Worm (Caenorhabditis elegans) whole organism, late embryonic: ENCODE measurements around the gene R05G6.5.
A peak's percentile ranks its signal among the peaks of the same experiment; 100 is the strongest.

Experiments used
- F13H6.1 ChIP-seq: sonication (generic microtip); optimal IDR thresholded peaks from 2 replicates; lab custom pipeline; 2016; ENCODE audit warnings: missing genetic modification characterization, missing compliant biosample characterization
- K02D7.2 ChIP-seq: sonication (generic microtip); optimal IDR thresholded peaks from 2 replicates; lab custom pipeline; 2017; ENCODE audit warnings: mild to moderate bottlenecking, missing genetic modification characterization, missing compliant biosample characterization
- K09A11.1 ChIP-seq: sonication (generic microtip); optimal IDR thresholded peaks from 2 replicates; lab custom pipeline; 2017; ENCODE audit warnings: antibody characterized with exemption, mild to moderate bottlenecking, missing genetic modification characterization, missing compliant biosample characterization; ENCODE audit not compliant: insufficient read depth
- Y22D7AL.16 ChIP-seq: sonication (generic microtip); optimal IDR thresholded peaks from 2 replicates; lab custom pipeline; 2016; ENCODE audit warnings: missing genetic modification characterization, missing compliant biosample characterization
- ahr-1 ChIP-seq: sonication (generic microtip); optimal IDR thresholded peaks from 2 replicates; lab custom pipeline; 2016; ENCODE audit warnings: missing genetic modification characterization, missing compliant biosample characterization
- ceh-19 ChIP-seq: fragments of 200-800 bp; sonication (Bioruptor generic); optimal IDR thresholded peaks from 2 replicates; lab custom pipeline; 2018; ENCODE audit warnings: mild to moderate bottlenecking, missing genetic modification characterization, missing compliant biosample characterization
- ceh-2 ChIP-seq: sonication (generic microtip); optimal IDR thresholded peaks from 2 replicates; lab custom pipeline; 2016; ENCODE audit warnings: missing genotype, missing genetic modification characterization, missing compliant biosample characterization
- ceh-22 ChIP-seq: sonication (generic microtip); optimal IDR thresholded peaks from 2 replicates; lab custom pipeline; 2017; ENCODE audit warnings: missing biosample characterization, missing genetic modification characterization
- ceh-24 ChIP-seq: sonication (generic microtip); optimal IDR thresholded peaks from 2 replicates; lab custom pipeline; 2016; ENCODE audit warnings: mild to moderate bottlenecking, missing genetic modification characterization, missing compliant biosample characterization
- ceh-31 ChIP-seq: sonication (generic microtip); optimal IDR thresholded peaks from 2 replicates; lab custom pipeline; 2016; ENCODE audit warnings: missing genetic modification characterization, missing compliant biosample characterization
- elt-2 ChIP-seq: sonication (generic microtip); optimal IDR thresholded peaks from 2 replicates; lab custom pipeline; 2016; ENCODE audit warnings: missing genetic modification reagents, missing genetic modification characterization, missing compliant biosample characterization
- elt-4 ChIP-seq: sonication (generic microtip); optimal IDR thresholded peaks from 2 replicates; lab custom pipeline; 2016; ENCODE audit warnings: missing genetic modification characterization, missing compliant biosample characterization
- ets-4 ChIP-seq: sonication (generic microtip); optimal IDR thresholded peaks from 2 replicates; lab custom pipeline; 2016; ENCODE audit warnings: missing genetic modification characterization, missing compliant biosample characterization
- fkh-10 ChIP-seq: fragments of 150-350 bp; optimal IDR thresholded peaks from 2 replicates; lab custom pipeline; 2014; ENCODE audit warnings: missing biosample characterization, missing genetic modification reagents, missing genetic modification characterization
- fkh-6 ChIP-seq: sonication (generic microtip); optimal IDR thresholded peaks from 2 replicates; lab custom pipeline; 2016; ENCODE audit warnings: missing genetic modification characterization, missing compliant biosample characterization
- hlh-13 ChIP-seq: fragments of 200-800 bp; sonication (Bioruptor generic); optimal IDR thresholded peaks from 2 replicates; lab custom pipeline; 2018; ENCODE audit warnings: mild to moderate bottlenecking, missing genetic modification characterization, missing compliant biosample characterization
- hlh-30 ChIP-seq: sonication (generic microtip); optimal IDR thresholded peaks from 2 replicates; lab custom pipeline; 2017; ENCODE audit warnings: antibody characterized with exemption, missing genetic modification characterization, missing compliant biosample characterization; ENCODE audit not compliant: insufficient read depth
- lim-6 ChIP-seq: sonication (generic microtip); optimal IDR thresholded peaks from 2 replicates; lab custom pipeline; 2016; ENCODE audit warnings: missing genetic modification characterization, missing compliant biosample characterization
- nhr-11 ChIP-seq: fragments of 150-350 bp; optimal IDR thresholded peaks from 2 replicates; lab custom pipeline; 2014; ENCODE audit warnings: missing biosample characterization, missing genetic modification characterization
- pag-3 ChIP-seq: sonication (generic microtip); optimal IDR thresholded peaks from 2 replicates; lab custom pipeline; 2016; ENCODE audit warnings: missing compliant biosample characterization, missing genetic modification characterization, borderline replicate concordance
- pat-9 ChIP-seq: fragments of 200-800 bp; sonication (Bioruptor generic); optimal IDR thresholded peaks from 2 replicates; lab custom pipeline; 2018; ENCODE audit warnings: mild to moderate bottlenecking, missing genetic modification characterization, moderate library complexity, missing compliant biosample characterization
- pha-4 ChIP-seq: fragments of 150-350 bp; optimal IDR thresholded peaks from 2 replicates; lab custom pipeline; 2018; ENCODE audit warnings: missing biosample characterization, missing genetic modification reagents, missing genetic modification characterization
- ref-2 ChIP-seq: sonication (generic microtip); optimal IDR thresholded peaks from 2 replicates; lab custom pipeline; 2016; ENCODE audit warnings: missing genetic modification characterization, missing compliant biosample characterization
- sdc-2 ChIP-seq: sonication (generic microtip); optimal IDR thresholded peaks from 2 replicates; lab custom pipeline; 2016; ENCODE audit warnings: missing genotype, missing genetic modification characterization, missing compliant biosample characterization
- sox-2 ChIP-seq: fragments of 200-800 bp; sonication (Bioruptor generic); IDR thresholded peaks from 2 replicates; pipeline ENCODE4 v1.3.6; 2022; ENCODE audit warnings: missing genetic modification reagents, missing genetic modification characterization, missing compliant biosample characterization
- sox-4 ChIP-seq: sonication (generic microtip); optimal IDR thresholded peaks from 2 replicates; lab custom pipeline; 2017; ENCODE audit warnings: mild to moderate bottlenecking, missing genetic modification characterization, inconsistent platforms, missing compliant biosample characterization
- syd-9 ChIP-seq: sonication (generic microtip); optimal IDR thresholded peaks from 2 replicates; lab custom pipeline; 2016; ENCODE audit warnings: mild to moderate bottlenecking, missing genetic modification characterization, moderate library complexity, missing compliant biosample characterization
- tbx-2 ChIP-seq: sonication (generic microtip); optimal IDR thresholded peaks from 2 replicates; lab custom pipeline; 2016; ENCODE audit warnings: missing genetic modification characterization, missing compliant biosample characterization
- unc-3 ChIP-seq, 2 experiments: fragments of 200-800 bp in 1 of 2; sonication (Bioruptor generic) in 1 of 2; sonication (generic microtip) in 1 of 2; conservative IDR thresholded peaks in 1 of 2; optimal IDR thresholded peaks in 1 of 2; 2 replicates each; pipeline versions ENCODE4 v1.3.6 to Lab custom; 2016 to 2022; ENCODE audit warnings: missing compliant biosample characterization in 2 of 2, missing genetic modification characterization in 2 of 2, missing genetic modification reagents in 1 of 2
- unc-42 ChIP-seq: sonication (generic microtip); optimal IDR thresholded peaks from 2 replicates; lab custom pipeline; 2016; ENCODE audit warnings: missing genotype, missing genetic modification characterization, missing compliant biosample characterization
- unc-55 ChIP-seq: sonication (generic microtip); optimal IDR thresholded peaks from 2 replicates; lab custom pipeline; 2017; ENCODE audit warnings: missing biosample characterization, missing genetic modification reagents, missing genetic modification characterization
- unc-86 ChIP-seq: sonication (generic microtip); optimal IDR thresholded peaks from 2 replicates; lab custom pipeline; 2016; ENCODE audit warnings: missing genetic modification characterization, missing compliant biosample characterization

The R05G6.5 gene

ce11 chrIV:7520841-7521240 is 12.7 kb downstream of the R05G6.5 start:
- TF ChIP-seq unc-86 (tag; lab: Kevin White, UChicago) (no peak), ceh-31 (no peak), F13H6.1 (no peak), sox-4 (no peak), syd-9 (no peak), hlh-30 (tag; lab: Kevin White, UChicago) (no peak), Y22D7AL.16 (tag; lab: Kevin White, UChicago) (no peak), fkh-6 (tag; lab: Kevin White, UChicago) (no peak), K09A11.1 (no peak)
- TF ChIP-seq, all 69 proteins: peak for 0

DNA sequence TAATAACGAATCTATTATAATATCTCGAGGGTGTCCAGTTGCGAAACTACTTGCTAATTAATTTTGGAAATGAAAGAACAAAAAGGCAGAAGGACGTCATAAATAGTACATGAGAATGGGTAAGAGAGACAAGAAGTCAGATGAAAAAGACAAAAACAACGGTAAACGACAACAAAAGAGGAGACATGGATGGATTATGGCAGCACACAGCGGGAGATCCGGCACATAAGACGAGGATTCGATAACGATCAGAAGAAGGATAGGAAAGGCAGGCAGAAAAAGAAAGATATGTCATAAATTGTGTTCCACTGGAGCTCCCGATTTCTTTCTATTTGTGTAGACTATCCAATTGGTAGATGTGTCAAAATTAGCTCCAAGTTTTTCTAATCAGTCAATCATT is 13.4 kb downstream of the R05G6.5 start:
- TF ChIP-seq ref-2 (tag; lab: Kevin White, UChicago): peak; percentile 58
- no peak for TF ChIP-seq hlh-13 (GFP tag; lab: Kevin White, UChicago)

DNA sequence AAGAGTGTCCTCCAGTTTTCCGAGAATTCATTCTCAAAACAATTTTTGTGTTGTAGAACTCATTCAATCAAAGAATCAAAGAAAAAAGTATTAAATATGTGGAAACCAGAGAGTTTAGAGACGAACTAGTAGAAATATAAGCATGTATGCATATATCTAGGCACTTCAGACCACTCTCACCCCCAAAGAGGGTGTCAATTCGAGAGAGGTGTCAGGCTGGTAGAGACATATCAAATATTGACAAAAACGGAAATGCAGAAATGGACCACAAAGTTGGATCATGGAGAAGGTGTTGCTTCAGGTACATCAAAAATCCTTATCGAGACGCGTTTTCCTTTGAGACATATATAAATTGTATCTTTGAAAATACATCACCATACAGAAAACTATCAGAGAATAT is 15.6 kb downstream of the R05G6.5 start:
- no peak for TF ChIP-seq tbx-2 (tag; lab: Kevin White, UChicago)
- no peak for TF ChIP-seq ahr-1 (tag; lab: Kevin White, UChicago)
- no peak for TF ChIP-seq ets-4 (tag; lab: Kevin White, UChicago)
- TF ChIP-seq sdc-2: no peak
- no peak for TF ChIP-seq ceh-24 (tag; lab: Kevin White, UChicago)
- TF ChIP-seq, all 69 proteins: peak for 0

ce11 chrIV:7530226-7531070 is 22.3 kb downstream of the R05G6.5 start:
- no peak for TF ChIP-seq sox-2
- no peak for TF ChIP-seq ceh-22 (tag; lab: Kevin White, UChicago)
- TF ChIP-seq tbx-2 (tag; lab: Kevin White, UChicago): no peak
- no peak for TF ChIP-seq sox-4
- TF ChIP-seq K02D7.2 (tag; lab: Kevin White, UChicago): no peak
- TF ChIP-seq unc-3 (GFP tag; conservative IDR thresholded peaks at IDR 0.05; lab: Robert Waterston, UW): no peak
- no peak for TF ChIP-seq unc-3 (tag; optimal IDR thresholded peaks at IDR 0.05; lab: Kevin White, UChicago)
- TF ChIP-seq nhr-11 (tag; lab: Kevin White, UChicago): no peak
- TF ChIP-seq, all 69 proteins: peak for 0

DNA sequence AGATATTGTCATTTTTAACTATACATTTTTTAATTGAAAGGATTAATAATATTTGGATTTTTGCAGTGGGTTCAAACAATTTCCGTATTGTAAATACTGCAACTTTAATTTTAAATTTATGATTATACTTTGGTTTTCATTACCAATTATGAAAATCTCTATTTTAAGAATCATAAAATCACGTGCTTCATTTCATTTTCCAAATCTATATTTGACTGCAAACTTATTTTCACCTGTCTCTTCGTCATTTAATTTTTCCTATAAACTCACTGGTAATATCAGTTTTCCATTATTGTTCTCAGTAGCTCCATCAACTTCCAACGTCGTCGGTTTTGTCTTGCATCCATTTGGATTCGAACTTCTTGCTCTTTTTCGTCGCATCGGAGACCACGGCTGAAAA is 24.2 kb downstream of the R05G6.5 start, which contains the start of gene R05G6.1:
Gene R05G6.1 (plus strand): TSS at position 301 of the 400 bp plus-strand sequence.
- TF ChIP-seq pat-9 (no peak), K09A11.1 (no peak), pag-3 (tag; lab: Kevin White, UChicago) (no peak), sox-2 (no peak), ets-4 (tag; lab: Kevin White, UChicago) (no peak), elt-2 (tag; lab: Kevin White, UChicago) (no peak), fkh-10 (GFP tag; lab: Kevin White, UChicago) (no peak), ceh-2 (tag; lab: Kevin White, UChicago) (no peak), elt-4 (tag; lab: Kevin White, UChicago) (no peak), nhr-11 (tag; lab: Kevin White, UChicago) (no peak), lim-6 (no peak), unc-42 (tag; lab: Kevin White, UChicago) (no peak), ceh-19 (GFP tag; lab: Kevin White, UChicago) (no peak), syd-9 (no peak), pha-4 (tag; lab: Kevin White, UChicago) (no peak), unc-55 (no peak)
